Fruit fly (Drosophila melanogaster) whole organism, adult: ENCODE measurements around the gene CG42822.
"Not testable (repeated sequence)": the region's sequence is repeated elsewhere in the genome, so short reads cannot be mapped to it uniquely, and the experiment has no call there.

ENCODE experiments used
- CG11617 ChIP-seq: fragments of 200-800 bp; sonication (Bioruptor generic); optimal IDR thresholded peaks from 2 replicates; lab custom pipeline; 2017; ENCODE audit warnings: mild to moderate bottlenecking, missing biosample characterization, missing genetic modification reagents, missing genetic modification characterization
- CG12768 ChIP-seq: fragments of 200-800 bp; sonication (Bioruptor generic); optimal IDR thresholded peaks from 2 replicates; lab custom pipeline; 2017; ENCODE audit warnings: missing biosample characterization, missing genetic modification characterization, mild to moderate bottlenecking, moderate library complexity, missing genetic modification reagents
- CG14711 ChIP-seq: fragments of 200-800 bp; sonication (Bioruptor generic); optimal IDR thresholded peaks from 2 replicates; lab custom pipeline; 2018; ENCODE audit warnings: missing biosample characterization, mild to moderate bottlenecking, missing genetic modification characterization, moderate library complexity
- CG1620 ChIP-seq: fragments of 200-800 bp; sonication (Bioruptor generic); optimal IDR thresholded peaks from 2 replicates; lab custom pipeline; 2016; ENCODE audit warnings: missing biosample characterization, missing genetic modification characterization
- CG33017 ChIP-seq: fragments of 200-800 bp; sonication (Bioruptor generic); optimal IDR thresholded peaks from 2 replicates; lab custom pipeline; 2018; ENCODE audit warnings: missing biosample characterization, mild to moderate bottlenecking, missing genetic modification characterization, moderate library complexity
- CG5204 ChIP-seq: fragments of 200-800 bp; sonication (Bioruptor generic); optimal IDR thresholded peaks from 2 replicates; lab custom pipeline; 2016; ENCODE audit warnings: missing biosample characterization, missing genetic modification characterization
- CG7045 ChIP-seq: fragments of 200-800 bp; sonication (Bioruptor generic); optimal IDR thresholded peaks from 2 replicates; lab custom pipeline; 2017; ENCODE audit warnings: missing biosample characterization, mild to moderate bottlenecking, missing genetic modification characterization
- CG7101 ChIP-seq: fragments of 200-800 bp; sonication (Bioruptor generic); optimal IDR thresholded peaks from 2 replicates; lab custom pipeline; 2018; ENCODE audit warnings: missing biosample characterization, mild to moderate bottlenecking, missing genetic modification characterization, moderate library complexity
- Clk ChIP-seq: fragments of 200-800 bp; sonication (Bioruptor generic); optimal IDR thresholded peaks from 2 replicates; lab custom pipeline; 2017; ENCODE audit warnings: missing biosample characterization, missing genetic modification characterization
- Crg-1 ChIP-seq: fragments of 200-800 bp; sonication (Bioruptor generic); optimal IDR thresholded peaks from 2 replicates; lab custom pipeline; 2016; ENCODE audit warnings: missing biosample characterization, missing genetic modification characterization
- Hr96 ChIP-seq: fragments of 200-800 bp; sonication (Bioruptor generic); optimal IDR thresholded peaks from 2 replicates; lab custom pipeline; 2016; ENCODE audit warnings: missing biosample characterization, missing genetic modification characterization
- Mnt ChIP-seq: fragments of 200-800 bp; sonication (Bioruptor generic); optimal IDR thresholded peaks from 2 replicates; lab custom pipeline; 2016; ENCODE audit warnings: missing biosample characterization, mild to moderate bottlenecking, missing genetic modification characterization
- bab1 ChIP-seq: fragments of 200-800 bp; sonication (Bioruptor generic); optimal IDR thresholded peaks from 3 replicates; lab custom pipeline; 2019; ENCODE audit warnings: missing biosample characterization, mild to moderate bottlenecking, missing genetic modification characterization, moderate library complexity
- cic ChIP-seq: fragments of 200-800 bp; sonication (Bioruptor generic); optimal IDR thresholded peaks from 2 replicates; lab custom pipeline; 2017; ENCODE audit warnings: missing biosample characterization, mild to moderate bottlenecking, missing genetic modification characterization, moderate library complexity
- cnc ChIP-seq, 2 experiments: fragments of >200 bp; optimal IDR thresholded peaks; 2 replicates each; lab custom pipeline; 2017
- kay ChIP-seq: fragments of 200-800 bp; sonication (Bioruptor generic); peaks from one replicate; lab custom pipeline; 2016; ENCODE audit warnings: missing biosample characterization, missing genetic modification characterization, borderline replicate concordance
- ovo ChIP-seq: fragments of 200-800 bp; sonication (Bioruptor generic); optimal IDR thresholded peaks from 2 replicates; lab custom pipeline; 2016; ENCODE audit warnings: missing biosample characterization, missing genetic modification characterization
- pad ChIP-seq: fragments of 200-800 bp; sonication (Bioruptor generic); optimal IDR thresholded peaks from 3 replicates; lab custom pipeline; 2017; ENCODE audit warnings: missing biosample characterization, missing genetic modification characterization, mild to moderate bottlenecking, moderate library complexity, missing genetic modification reagents
- tj ChIP-seq: fragments of 200-800 bp; sonication (Bioruptor generic); optimal IDR thresholded peaks from 3 replicates; lab custom pipeline; 2017; ENCODE audit warnings: missing biosample characterization, mild to moderate bottlenecking, missing genetic modification characterization, moderate library complexity
- toe ChIP-seq: fragments of 200-800 bp; sonication (Bioruptor generic); optimal IDR thresholded peaks from 2 replicates; lab custom pipeline; 2016; ENCODE audit warnings: missing biosample characterization, missing genetic modification characterization

The CG42822 gene

dm6 chr3R:17440628-17441027 lies 26.9 kb downstream of the CG42822 start, which contains the start of gene CG14331:
Gene CG14331 (minus strand): TSS chr3R:17440728.
- no peak for TF ChIP-seq Clk (GFP tag; lab: Kevin White, UChicago)
- no peak for TF ChIP-seq CG11617
- TF ChIP-seq CG1620 (GFP tag; lab: Kevin White, UChicago), result no peak
- no peak for TF ChIP-seq toe (GFP tag; lab: Kevin White, UChicago)
- TF ChIP-seq ovo (GFP tag; lab: Kevin White, UChicago), result no peak
- TF ChIP-seq Crg-1 (GFP tag; lab: Kevin White, UChicago), result no peak
- TF ChIP-seq CG12768, result no peak
- TF ChIP-seq kay (GFP tag; lab: Kevin White, UChicago), result no peak

- no peak for TF ChIP-seq ovo (GFP tag; lab: Kevin White, UChicago)
- no peak for TF ChIP-seq cic (GFP tag; lab: Kevin White, UChicago)
- TF ChIP-seq tj, result no peak
- TF ChIP-seq CG11617, result no peak
- no peak for TF ChIP-seq CG33017 (tag; lab: Kevin White, UChicago)
- no peak for TF ChIP-seq Clk (GFP tag; lab: Kevin White, UChicago)
- TF ChIP-seq toe (GFP tag; lab: Kevin White, UChicago), result no peak
- TF ChIP-seq Crg-1 (GFP tag; lab: Kevin White, UChicago), result no peak
Observed at dm6 chr3R:17447615-17448014, 33.9 kb downstream of the CG42822 start.

dm6 chr3R:17448758-17449157 lies 35.1 kb downstream of the CG42822 start, which contains the start of gene Eh:
Gene Eh (minus strand): TSS chr3R:17448858.
- TF ChIP-seq ovo (GFP tag; lab: Kevin White, UChicago) (no peak), CG14711 (no peak), CG1620 (GFP tag; lab: Kevin White, UChicago) (no peak), CG12768 (no peak), CG11617 (no peak), toe (GFP tag; lab: Kevin White, UChicago) (no peak), CG33017 (tag; lab: Kevin White, UChicago) (no peak), kay (GFP tag; lab: Kevin White, UChicago) (no peak), pad (no peak), Clk (GFP tag; lab: Kevin White, UChicago) (no peak), CG7045 (GFP tag; lab: Kevin White, UChicago) (no peak), Mnt (GFP tag; lab: Kevin White, UChicago) (no peak), tj (no peak), CG7101 (tag; lab: Kevin White, UChicago) (no peak), CG5204 (GFP tag; lab: Kevin White, UChicago) (no peak), cnc (optimal IDR thresholded peaks at IDR 0.05; lab: Kevin White, UChicago) (no peak)

- TF ChIP-seq Hr96 (GFP tag; lab: Kevin White, UChicago), result no peak
- no peak for TF ChIP-seq cnc (optimal IDR thresholded peaks at IDR 0.05; lab: Kevin White, UChicago)
- TF ChIP-seq ovo (GFP tag; lab: Kevin White, UChicago), result no peak
- no peak for TF ChIP-seq CG5204 (GFP tag; lab: Kevin White, UChicago)
- TF ChIP-seq kay (GFP tag; lab: Kevin White, UChicago), result no peak
- no peak for TF ChIP-seq CG12768
- TF ChIP-seq CG7101 (tag; lab: Kevin White, UChicago), result no peak
- no peak for TF ChIP-seq bab1 (GFP tag; lab: Kevin White, UChicago)
- TF ChIP-seq Crg-1 (GFP tag; lab: Kevin White, UChicago), result no peak
- TF ChIP-seq CG33017 (tag; lab: Kevin White, UChicago), result no peak
- TF ChIP-seq toe (GFP tag; lab: Kevin White, UChicago), result no peak
- TF ChIP-seq CG7045 (GFP tag; lab: Kevin White, UChicago), result no peak
- TF ChIP-seq Mnt (GFP tag; lab: Kevin White, UChicago), result no peak
Observed at dm6 chr3R:17449402-17449801, 35.7 kb downstream of the CG42822 start.

- TF ChIP-seq pad; CG1620 (GFP tag; lab: Kevin White, UChicago); CG11617: not testable (repeated sequence)
Observed at dm6 chr3R:17456676-17457075, 43.0 kb downstream of the CG42822 start, which contains the start of gene CG14330. Gene CG14330 (minus strand): TSS chr3R:17456776.
